Fruit fly (Drosophila melanogaster): ENCODE results near the gene fid.

- TF ChIP-seq usp (GFP tag; optimal IDR thresholded peaks at IDR 0.05) (no peak), h (GFP tag; optimal IDR thresholded peaks at IDR 0.05) (no peak)
Measured at dm6 chr3R:25968486-25968885, 1.4 kb upstream of the fid start.

Data from whole organism, wandering third instar larva.